Worm (Caenorhabditis elegans) whole organism, early embryonic: ENCODE measurements around the gene gsy-1.

Experiments used
- F13C5.2 ChIP-seq: sonication (generic microtip); optimal IDR thresholded peaks from 2 replicates; lab custom pipeline; 2017; ENCODE audit warnings: mild to moderate bottlenecking, missing genetic modification characterization, inconsistent platforms, missing compliant biosample characterization
- ama-1 ChIP-seq: fragments of 150-350 bp; optimal IDR thresholded peaks from 2 replicates; lab custom pipeline; 2014
- ceh-13 ChIP-seq: fragments of 200-800 bp; sonication (Bioruptor generic); optimal IDR thresholded peaks from 2 replicates; lab custom pipeline; 2018; ENCODE audit warnings: mild to moderate bottlenecking, missing genetic modification characterization, missing compliant biosample characterization
- ceh-36 ChIP-seq: sonication (generic microtip); optimal IDR thresholded peaks from 2 replicates; lab custom pipeline; 2016; ENCODE audit warnings: missing genetic modification characterization, inconsistent platforms, missing compliant biosample characterization
- ets-7 ChIP-seq: sonication (generic microtip); optimal IDR thresholded peaks from 2 replicates; lab custom pipeline; 2016; ENCODE audit warnings: missing genotype, missing genetic modification characterization, missing compliant biosample characterization
- hnd-1 ChIP-seq: sonication (generic microtip); optimal IDR thresholded peaks from 2 replicates; lab custom pipeline; 2016; ENCODE audit warnings: missing genetic modification characterization, missing compliant biosample characterization

DNA sequence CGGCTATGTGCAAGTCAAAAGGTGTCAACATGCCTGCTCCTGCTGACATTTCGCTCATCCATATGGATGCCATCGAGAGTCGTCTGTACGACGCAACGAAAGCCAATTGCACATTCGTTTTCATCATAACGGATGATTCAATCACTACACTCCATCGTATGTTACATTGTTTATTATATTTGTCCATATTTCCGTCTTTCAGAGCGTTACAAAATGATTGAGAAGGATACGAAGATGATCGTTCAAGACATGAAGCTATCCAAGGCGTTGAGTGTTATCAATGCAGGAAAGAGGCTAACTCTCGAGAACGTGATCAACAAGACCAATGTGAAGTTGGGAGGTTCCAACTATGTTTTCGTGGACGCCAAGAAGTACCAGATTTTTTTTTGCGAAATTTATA, 43.6 kb upstream of the gsy-1 start:
- TF ChIP-seq ama-1 = no peak
- no peak for TF ChIP-seq ceh-13 (GFP tag; lab: Kevin White, UChicago)
- no peak for TF ChIP-seq hnd-1 (tag; lab: Kevin White, UChicago)
- TF ChIP-seq F13C5.2 (tag; lab: Kevin White, UChicago) = no peak
- TF ChIP-seq ceh-36 (tag; lab: Kevin White, UChicago) = no peak
- no peak for TF ChIP-seq ets-7
